Fruit fly (Drosophila melanogaster) whole organism, wandering third instar larva: ENCODE results near the gene Kmn2.

Experiments
- Abd-B ChIP-seq: fragments of >200 bp; optimal IDR thresholded peaks from 2 replicates; lab custom pipeline; 2017; ENCODE audit warnings: missing biosample characterization, missing genetic modification characterization
- CG32264 ChIP-seq: fragments of 200-800 bp; sonication (Bioruptor generic); optimal IDR thresholded peaks from 2 replicates; lab custom pipeline; 2016; ENCODE audit warnings: missing biosample characterization, missing genetic modification characterization
- Dfd ChIP-seq: fragments of >200 bp; optimal IDR thresholded peaks from 2 replicates; lab custom pipeline; 2017; ENCODE audit warnings: missing biosample characterization, missing genetic modification characterization
- Dif ChIP-seq: fragments of 200-275, 200-300 bp; sonication (Bioruptor generic); optimal IDR thresholded peaks from 2 replicates; lab custom pipeline; 2018; ENCODE audit warnings: missing biosample characterization, missing genetic modification characterization; ENCODE audit not compliant: partially characterized antibody
- GATAd ChIP-seq: sonication (Bioruptor generic); optimal IDR thresholded peaks from 2 replicates; lab custom pipeline; 2016; ENCODE audit warnings: missing biosample characterization, missing genetic modification characterization
- HLH106 ChIP-seq: fragments of 200-800 bp; optimal IDR thresholded peaks from 3 replicates; lab custom pipeline; 2019; ENCODE audit warnings: missing biosample characterization, mild to moderate bottlenecking, missing genetic modification characterization, moderate library complexity
- Hr83 ChIP-seq: fragments of 200-300 bp; sonication (Bioruptor generic); optimal IDR thresholded peaks from 2 replicates; lab custom pipeline; 2016; ENCODE audit warnings: missing biosample characterization, mild to moderate bottlenecking, missing genetic modification characterization, moderate library complexity; ENCODE audit not compliant: poor library complexity, severe bottlenecking
- Jra ChIP-seq: sonication (Bioruptor generic); optimal IDR thresholded peaks from 2 replicates; lab custom pipeline; 2016; ENCODE audit warnings: missing biosample characterization, missing genetic modification characterization
- Mio ChIP-seq: sonication (Bioruptor generic); optimal IDR thresholded peaks from 2 replicates; lab custom pipeline; 2016; ENCODE audit warnings: missing biosample characterization, missing genetic modification characterization
- Myc ChIP-seq: fragments of >200 bp; optimal IDR thresholded peaks from 2 replicates; lab custom pipeline; 2017
- N ChIP-seq: fragments of >200 bp; optimal IDR thresholded peaks from 2 replicates; lab custom pipeline; 2018; ENCODE audit warnings: missing biosample characterization, missing external identifiers, missing genetic modification characterization
- Rel ChIP-seq, 2 experiments: fragments of 200-800 bp; sonication (Bioruptor generic) in 1 of 2; optimal IDR thresholded peaks; 2 replicates in 1 of 2; 3 replicates in 1 of 2; lab custom pipeline; 2016 to 2019; ENCODE audit warnings: mild to moderate bottlenecking in 2 of 2, missing biosample characterization in 2 of 2, missing genetic modification characterization in 2 of 2, moderate library complexity in 1 of 2
- brk ChIP-seq: fragments of 200-800 bp; sonication (Bioruptor generic); optimal IDR thresholded peaks from 2 replicates; lab custom pipeline; 2016; ENCODE audit warnings: missing biosample characterization, mild to moderate bottlenecking, missing genetic modification characterization
- dl ChIP-seq, 2 experiments: fragments of 175-275, 200-275 bp in 1 of 2; fragments of 200-275 bp in 1 of 2; sonication (Bioruptor generic); optimal IDR thresholded peaks; lab custom pipeline; 2018; ENCODE audit warnings: mild to moderate bottlenecking in 2 of 2, missing biosample characterization in 2 of 2, missing genetic modification characterization in 2 of 2, moderate library complexity in 2 of 2; ENCODE audit not compliant: partially characterized antibody in 2 of 2, insufficient read depth in 1 of 2
- dsf ChIP-seq: sonication (Bioruptor generic); optimal IDR thresholded peaks from 2 replicates; lab custom pipeline; 2016; ENCODE audit warnings: missing biosample characterization, missing genetic modification characterization, borderline replicate concordance
- foxo ChIP-seq, 2 experiments: fragments of 200-800 bp; sonication (Bioruptor generic); optimal IDR thresholded peaks; 2 replicates in 1 of 2; 3 replicates in 1 of 2; lab custom pipeline; 2016 to 2017; ENCODE audit warnings: missing biosample characterization in 2 of 2, missing genetic modification characterization in 2 of 2
- fru ChIP-seq: fragments of 200-800 bp; sonication (Bioruptor generic); optimal IDR thresholded peaks from 3 replicates; lab custom pipeline; 2016; ENCODE audit warnings: missing biosample characterization, mild to moderate bottlenecking, missing genetic modification characterization
- h ChIP-seq: fragments of 200-800 bp; sonication (Bioruptor generic); optimal IDR thresholded peaks from 3 replicates; lab custom pipeline; 2016; ENCODE audit warnings: missing biosample characterization, mild to moderate bottlenecking, missing genetic modification characterization
- jim ChIP-seq: fragments of 175-275, 200-325 bp; sonication (Bioruptor generic); optimal IDR thresholded peaks from 2 replicates; lab custom pipeline; 2016; ENCODE audit warnings: missing biosample characterization, mild to moderate bottlenecking, missing genetic modification characterization
- lola ChIP-seq: fragments of >200 bp; optimal IDR thresholded peaks from 2 replicates; lab custom pipeline; 2017; ENCODE audit warnings: missing biosample characterization, missing genetic modification characterization
- pan ChIP-seq: fragments of >200 bp; optimal IDR thresholded peaks from 2 replicates; lab custom pipeline; 2017
- psq ChIP-seq: fragments of 200-800 bp; sonication (Bioruptor generic); optimal IDR thresholded peaks from 3 replicates; lab custom pipeline; 2017; ENCODE audit warnings: missing biosample characterization, mild to moderate bottlenecking, missing genetic modification characterization, moderate library complexity
- rgr ChIP-seq: fragments of 200-800 bp; sonication (Bioruptor generic); optimal IDR thresholded peaks from 3 replicates; lab custom pipeline; 2016; ENCODE audit warnings: missing biosample characterization, mild to moderate bottlenecking, missing genetic modification characterization
- sage ChIP-seq: fragments of 200-800 bp; sonication (Bioruptor generic); optimal IDR thresholded peaks from 2 replicates; lab custom pipeline; 2016; ENCODE audit warnings: missing biosample characterization, mild to moderate bottlenecking, missing genetic modification characterization
- sv ChIP-seq: fragments of 200-800 bp; sonication (Bioruptor generic); optimal IDR thresholded peaks from 3 replicates; lab custom pipeline; 2016; ENCODE audit warnings: missing biosample characterization, missing genetic modification characterization
- tai ChIP-seq: sonication (Bioruptor generic); optimal IDR thresholded peaks from 2 replicates; lab custom pipeline; 2016; ENCODE audit warnings: missing biosample characterization, missing genetic modification characterization
- usp ChIP-seq: fragments of >200 bp; optimal IDR thresholded peaks from 2 replicates; lab custom pipeline; 2017; ENCODE audit warnings: missing biosample characterization, missing genetic modification characterization

Gene Kmn2

dm6 chr3R:7962778-7963494 lies 38.2 kb downstream of the Kmn2 start (continued):
- TF ChIP-seq Jra (GFP tag; lab: Kevin White, UChicago), result no peak
- no peak for TF ChIP-seq Abd-B
- TF ChIP-seq CG32264 (GFP tag; lab: Kevin White, UChicago), result no peak
- peak; percentile 15 for TF ChIP-seq h (GFP tag; lab: Kevin White, UChicago)
- TF ChIP-seq N (GFP tag; lab: Kevin White, UChicago), result peak; percentile 59
- TF ChIP-seq usp, result no peak
- TF ChIP-seq, all 38 proteins: peak for 19

- TF ChIP-seq dl (GFP tag; optimal IDR thresholded peaks at IDR 0.05; lab: Kevin White, UChicago; ENCODE audit: insufficient read depth in 1 of 2, partially characterized antibody in 2 of 2) (no peak), Rel (GFP tag; optimal IDR thresholded peaks at IDR 0.05; lab: Kevin White, UChicago) (no peak), Rel (tag; optimal IDR thresholded peaks at IDR 0.05; lab: Kevin White, UChicago) (no peak), lola (GFP tag; lab: Kevin White, UChicago) (no peak), GATAd (GFP tag; lab: Kevin White, UChicago) (no peak), psq (GFP tag; lab: Kevin White, UChicago) (no peak), sage (GFP tag; lab: Kevin White, UChicago) (no peak), Dfd (GFP tag; lab: Kevin White, UChicago) (no peak), Myc (lab: Kevin White, UChicago) (no peak), Jra (GFP tag; lab: Kevin White, UChicago) (no peak), jim (GFP tag; lab: Kevin White, UChicago) (no peak), fru (no peak), tai (GFP tag; lab: Kevin White, UChicago) (no peak), Dif (GFP tag; lab: Kevin White, UChicago) (no peak), pan (lab: Kevin White, UChicago) (no peak)
- TF ChIP-seq, all 38 proteins: peak for 0
Observed at dm6 chr3R:7961348-7961747, 39.8 kb downstream of the Kmn2 start.

- TF ChIP-seq sage (GFP tag; lab: Kevin White, UChicago), result no peak
- no peak for TF ChIP-seq pan (lab: Kevin White, UChicago)
- TF ChIP-seq rgr (GFP tag; lab: Kevin White, UChicago), result no peak
- no peak for TF ChIP-seq Mio
- TF ChIP-seq sv, result no peak
Observed at dm6 chr3R:7957008-7957407, 44.1 kb downstream of the Kmn2 start.

- TF ChIP-seq sage (GFP tag; lab: Kevin White, UChicago) (no peak), h (GFP tag; lab: Kevin White, UChicago) (no peak), Abd-B (no peak), dsf (GFP tag; lab: Kevin White, UChicago) (no peak), CG32264 (GFP tag; lab: Kevin White, UChicago) (no peak), Hr83 (GFP tag; lab: Kevin White, UChicago) (no peak), usp (no peak)
Observed at dm6 chr3R:7954477-7954876, 46.6 kb downstream of the Kmn2 start.

dm6 chr3R:7953041-7953788 lies 47.9 kb downstream of the Kmn2 start:
- TF ChIP-seq psq (GFP tag; lab: Kevin White, UChicago) (no peak), foxo (GFP tag; optimal IDR thresholded peaks at IDR 0.05; lab: Kevin White, UChicago) (no peak), HLH106 (tag; lab: Kevin White, UChicago) (no peak), dl (GFP tag; optimal IDR thresholded peaks at IDR 0.05; lab: Kevin White, UChicago; ENCODE audit: insufficient read depth in 1 of 2, partially characterized antibody in 2 of 2) (no peak), Dfd (GFP tag; lab: Kevin White, UChicago) (no peak), brk (GFP tag; lab: Kevin White, UChicago) (no peak), Jra (GFP tag; lab: Kevin White, UChicago) (no peak), tai (GFP tag; lab: Kevin White, UChicago) (no peak), Myc (lab: Kevin White, UChicago) (no peak), lola (GFP tag; lab: Kevin White, UChicago) (no peak)
- TF ChIP-seq, all 38 proteins: peak for 0
